Worm (Caenorhabditis elegans): ENCODE results near the gene K04G7.1.

The K04G7.1 gene

DNA sequence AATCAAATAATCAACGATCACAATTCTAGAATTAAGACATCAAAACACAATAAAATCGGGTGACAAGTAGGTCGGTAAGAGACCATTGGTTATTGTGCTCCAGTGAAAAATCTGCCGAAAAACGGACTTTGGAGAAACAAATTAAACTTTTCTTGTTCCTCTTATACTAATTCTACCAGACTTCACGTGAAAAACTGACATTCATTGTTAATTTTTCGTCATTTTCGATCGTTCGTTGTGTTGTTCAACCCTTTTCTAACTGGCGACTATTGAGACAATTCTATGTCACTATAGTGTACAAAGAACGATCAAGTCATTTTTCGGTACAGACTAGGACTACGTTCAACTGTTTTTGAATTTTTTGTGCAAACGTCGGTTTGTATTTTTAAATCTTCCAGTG lies 42.0 kb upstream of the K04G7.1 start (continued):
- TF ChIP-seq unc-98 (GFP tag; IDR thresholded peaks at IDR 0.05) (no peak), egl-13 (tag; optimal IDR thresholded peaks at IDR 0.05) (no peak), isw-1 (GFP tag; IDR thresholded peaks at IDR 0.05) (no peak), ceh-8 (GFP tag; optimal IDR thresholded peaks at IDR 0.05) (no peak), fos-1 (tag; optimal IDR thresholded peaks at IDR 0.05) (no peak), F16B12.6 (tag; optimal IDR thresholded peaks at IDR 0.05) (no peak), C04F5.9 (tag; optimal IDR thresholded peaks at IDR 0.05) (no peak), ceh-82 (tag; optimal IDR thresholded peaks at IDR 0.05) (no peak), nhr-71 (tag; optimal IDR thresholded peaks at IDR 0.05) (peak; percentile 66), snpc-4 (tag; optimal IDR thresholded peaks at IDR 0.05) (no peak), unc-62 (GFP tag; optimal IDR thresholded peaks at IDR 0.05) (no peak), C34B4.2 (tag; optimal IDR thresholded peaks at IDR 0.05) (no peak), ztf-4 (tag; optimal IDR thresholded peaks at IDR 0.05) (no peak), zip-4 (GFP tag; optimal IDR thresholded peaks at IDR 0.05) (no peak), fkh-10 (GFP tag; optimal IDR thresholded peaks at IDR 0.05) (no peak), nhr-85 (tag) (peak; percentile 91), jun-1 (tag; optimal IDR thresholded peaks at IDR 0.05) (no peak), dpl-1 (GFP tag; optimal IDR thresholded peaks at IDR 0.05) (no peak), tbx-2 (tag; optimal IDR thresholded peaks at IDR 0.05) (peak; percentile 19), pax-3 (tag; optimal IDR thresholded peaks at IDR 0.05) (no peak), nhr-28 (tag; optimal IDR thresholded peaks at IDR 0.05) (no peak), swsn-7 (tag; optimal IDR thresholded peaks at IDR 0.05) (peak; percentile 7), C16A3.4 (tag; optimal IDR thresholded peaks at IDR 0.05) (no peak), lin-15B (tag; optimal IDR thresholded peaks at IDR 0.05) (no peak), efl-3 (GFP tag; optimal IDR thresholded peaks at IDR 0.05) (no peak), ceh-88 (GFP tag; IDR thresholded peaks at IDR 0.05) (no peak), elt-3 (tag; optimal IDR thresholded peaks at IDR 0.05) (peak in 2 of 6 experiments; percentile 29 to 52), aha-1 (tag; optimal IDR thresholded peaks at IDR 0.05) (no peak), sptf-1 (tag; optimal IDR thresholded peaks at IDR 0.05) (no peak), pqm-1 (tag; optimal IDR thresholded peaks at IDR 0.05) (no peak), zag-1 (tag; optimal IDR thresholded peaks at IDR 0.05) (no peak), dsc-1 (tag; optimal IDR thresholded peaks at IDR 0.05) (no peak), unc-86 (tag; optimal IDR thresholded peaks at IDR 0.05) (no peak), fkh-4 (tag; optimal IDR thresholded peaks at IDR 0.05; ENCODE audit: borderline replicate concordance) (no peak), lin-35 (GFP tag; optimal IDR thresholded peaks at IDR 0.05) (peak in 1 of 2 experiments; percentile 73), ztf-11 (tag; optimal IDR thresholded peaks at IDR 0.05) (no peak), unc-130 (tag; optimal IDR thresholded peaks at IDR 0.05) (no peak), snu-23 (GFP tag; optimal IDR thresholded peaks at IDR 0.05) (peak; percentile 52), ceh-90 (tag; optimal IDR thresholded peaks at IDR 0.05) (no peak), alr-1 (tag; optimal IDR thresholded peaks at IDR 0.05; ENCODE audit: borderline replicate concordance) (no peak), ets-5 (GFP tag; IDR thresholded peaks at IDR 0.05) (no peak), sox-4 (tag; optimal IDR thresholded peaks at IDR 0.05) (no peak), nhr-11 (tag; optimal IDR thresholded peaks at IDR 0.05) (no peak), ceh-63 (GFP tag; optimal IDR thresholded peaks at IDR 0.05) (no peak), nhr-84 (tag; optimal IDR thresholded peaks at IDR 0.05) (no peak), lsy-2 (tag; optimal IDR thresholded peaks at IDR 0.05) (peak; percentile 5 to 36), nhr-77 (tag; optimal IDR thresholded peaks at IDR 0.05) (peak; percentile 18), nhr-237 (tag; optimal IDR thresholded peaks at IDR 0.05) (no peak), unc-30 (tag; optimal IDR thresholded peaks at IDR 0.05) (no peak), pag-3 (tag; optimal IDR thresholded peaks at IDR 0.05; ENCODE audit: borderline replicate concordance, insufficient read depth) (no peak), Y116A8C.19 (tag; optimal IDR thresholded peaks at IDR 0.05; ENCODE audit: borderline replicate concordance) (no peak), lir-3 (tag; optimal IDR thresholded peaks at IDR 0.05; ENCODE audit: poor library complexity) (no peak), hpl-2 (GFP tag; optimal IDR thresholded peaks at IDR 0.05) (no peak), nhr-47 (tag; optimal IDR thresholded peaks at IDR 0.05) (peak; percentile 23)

Measured in whole organism, L1 larva.